Worm (Caenorhabditis elegans) whole organism, early embryonic: ENCODE data around the gene R09D1.14.
"Not testable (repeated sequence)": the region's sequence is repeated elsewhere in the genome, so short reads cannot be mapped to it uniquely, and the experiment has no call there.

Experiments
- B0310.2 ChIP-seq: sonication (generic microtip); optimal IDR thresholded peaks from 2 replicates; lab custom pipeline; 2016; ENCODE audit warnings: mild to moderate bottlenecking, missing genetic modification characterization, missing compliant biosample characterization
- F13C5.2 ChIP-seq: sonication (generic microtip); optimal IDR thresholded peaks from 2 replicates; lab custom pipeline; 2017; ENCODE audit warnings: mild to moderate bottlenecking, missing genetic modification characterization, inconsistent platforms, missing compliant biosample characterization
- aly-1 ChIP-seq: sonication (generic microtip); optimal IDR thresholded peaks from 2 replicates; lab custom pipeline; 2016; ENCODE audit warnings: missing genetic modification characterization, missing compliant biosample characterization
- ama-1 ChIP-seq: fragments of 150-350 bp; optimal IDR thresholded peaks from 2 replicates; lab custom pipeline; 2014
- ceh-13 ChIP-seq: fragments of 200-800 bp; sonication (Bioruptor generic); optimal IDR thresholded peaks from 2 replicates; lab custom pipeline; 2018; ENCODE audit warnings: mild to moderate bottlenecking, missing genetic modification characterization, missing compliant biosample characterization
- ceh-36 ChIP-seq: sonication (generic microtip); optimal IDR thresholded peaks from 2 replicates; lab custom pipeline; 2016; ENCODE audit warnings: missing genetic modification characterization, inconsistent platforms, missing compliant biosample characterization
- ets-7 ChIP-seq: sonication (generic microtip); optimal IDR thresholded peaks from 2 replicates; lab custom pipeline; 2016; ENCODE audit warnings: missing genotype, missing genetic modification characterization, missing compliant biosample characterization
- flt-1 ChIP-seq: fragments of 200-800 bp; sonication (Bioruptor generic); IDR thresholded peaks from 2 replicates; pipeline ENCODE4 v1.3.6; 2022; ENCODE audit warnings: missing genetic modification characterization, missing compliant biosample characterization
- hmbx-1 ChIP-seq: sonication (generic microtip); optimal IDR thresholded peaks from 2 replicates; lab custom pipeline; 2016; ENCODE audit warnings: mild to moderate bottlenecking, missing genetic modification characterization, missing compliant biosample characterization
- hmg-4 ChIP-seq: fragments of 200-800 bp; sonication (Bioruptor generic); optimal IDR thresholded peaks from 2 replicates; lab custom pipeline; 2018; ENCODE audit warnings: mild to moderate bottlenecking, missing genetic modification characterization, missing compliant biosample characterization
- hnd-1 ChIP-seq: sonication (generic microtip); optimal IDR thresholded peaks from 2 replicates; lab custom pipeline; 2016; ENCODE audit warnings: missing genetic modification characterization, missing compliant biosample characterization
- pes-1 ChIP-seq: fragments of 200-800 bp; sonication (Bioruptor generic); IDR thresholded peaks from 2 replicates; pipeline ENCODE4 v1.3.6; 2022; ENCODE audit warnings: missing genetic modification reagents, missing genetic modification characterization, missing compliant biosample characterization
- scrt-1 ChIP-seq: fragments of 200-800 bp; sonication (Bioruptor generic); IDR thresholded peaks from 2 replicates; pipeline ENCODE4 v1.3.6; 2022; ENCODE audit warnings: missing genetic modification characterization, missing compliant biosample characterization
- sea-1 ChIP-seq: fragments of 200-800 bp; sonication (Bioruptor generic); conservative IDR thresholded peaks from 2 replicates; pipeline ENCODE4 v1.3.6; 2022; ENCODE audit warnings: missing genetic modification characterization, missing compliant biosample characterization
- tbx-11 ChIP-seq: fragments of 200-800 bp; sonication (Bioruptor generic); IDR thresholded peaks from 2 replicates; pipeline ENCODE4 v1.3.6; 2022; ENCODE audit warnings: missing genetic modification characterization, missing compliant biosample characterization
- tbx-37 ChIP-seq: fragments of 200-800 bp; sonication (Bioruptor generic); conservative IDR thresholded peaks from 2 replicates; pipeline ENCODE4 v1.3.6; 2022; ENCODE audit warnings: missing genetic modification reagents, missing genetic modification characterization, missing compliant biosample characterization
- tra-4 ChIP-seq: sonication (generic microtip); optimal IDR thresholded peaks from 2 replicates; lab custom pipeline; 2017; ENCODE audit warnings: missing genetic modification characterization, missing compliant biosample characterization

The R09D1.14 gene

ce11 chrII:9466095-9466494 is 6.7 kb upstream of the R09D1.14 start, which contains the start of gene chil-22:
TSS of gene chil-22 (minus strand) at chrII:9466195.
- no peak for TF ChIP-seq ama-1 (lab: Kevin White, UChicago)
- no peak for TF ChIP-seq ceh-13 (GFP tag; lab: Kevin White, UChicago)
- no peak for TF ChIP-seq tbx-37 (GFP tag; lab: Robert Waterston, UW)
- TF ChIP-seq tbx-11 (GFP tag; lab: Robert Waterston, UW) = no peak
- TF ChIP-seq aly-1 (tag; lab: Kevin White, UChicago) = no peak
- no peak for TF ChIP-seq B0310.2 (tag; lab: Kevin White, UChicago)
- no peak for TF ChIP-seq hmbx-1 (tag; lab: Kevin White, UChicago)
- TF ChIP-seq ceh-36 (tag; lab: Kevin White, UChicago) = no peak
- no peak for TF ChIP-seq sea-1 (GFP tag; lab: Robert Waterston, UW)
- TF ChIP-seq pes-1 (GFP tag; lab: Robert Waterston, UW) = no peak
- TF ChIP-seq flt-1 = no peak
- no peak for TF ChIP-seq tra-4 (tag; lab: Kevin White, UChicago)
- TF ChIP-seq ets-7 (tag; lab: Kevin White, UChicago) = no peak
- TF ChIP-seq F13C5.2 (tag; lab: Kevin White, UChicago) = no peak
- TF ChIP-seq scrt-1 (GFP tag; lab: Robert Waterston, UW) = no peak
- TF ChIP-seq hmg-4 (GFP tag; lab: Kevin White, UChicago) = no peak

- TF ChIP-seq tra-4 (tag; lab: Kevin White, UChicago); ama-1 (lab: Kevin White, UChicago); scrt-1 (GFP tag; lab: Robert Waterston, UW): not testable (repeated sequence)
These were observed 2.5 kb upstream of the R09D1.14 start, which contains the start of gene chil-21 for ce11 chrII:9461881-9462280. TSS of gene chil-21 (minus strand) at chrII:9461981.

- TF ChIP-seq sea-1 (GFP tag; lab: Robert Waterston, UW) (no peak), ama-1 (lab: Kevin White, UChicago) (no peak), F13C5.2 (tag; lab: Kevin White, UChicago) (no peak), hmg-4 (GFP tag; lab: Kevin White, UChicago) (no peak), pes-1 (GFP tag; lab: Robert Waterston, UW) (no peak), flt-1 (no peak), ceh-13 (GFP tag; lab: Kevin White, UChicago) (no peak), tra-4 (tag; lab: Kevin White, UChicago) (no peak), hmbx-1 (tag; lab: Kevin White, UChicago) (no peak), B0310.2 (tag; lab: Kevin White, UChicago) (no peak), scrt-1 (GFP tag; lab: Robert Waterston, UW) (no peak), aly-1 (tag; lab: Kevin White, UChicago) (no peak), tbx-37 (GFP tag; lab: Robert Waterston, UW) (no peak), ets-7 (tag; lab: Kevin White, UChicago) (no peak)
These were observed 5.1 kb downstream of the R09D1.14 start, which contains the start of gene chil-19 for ce11 chrII:9454304-9454703. TSS of gene chil-19 (minus strand) at chrII:9454404.

DNA sequence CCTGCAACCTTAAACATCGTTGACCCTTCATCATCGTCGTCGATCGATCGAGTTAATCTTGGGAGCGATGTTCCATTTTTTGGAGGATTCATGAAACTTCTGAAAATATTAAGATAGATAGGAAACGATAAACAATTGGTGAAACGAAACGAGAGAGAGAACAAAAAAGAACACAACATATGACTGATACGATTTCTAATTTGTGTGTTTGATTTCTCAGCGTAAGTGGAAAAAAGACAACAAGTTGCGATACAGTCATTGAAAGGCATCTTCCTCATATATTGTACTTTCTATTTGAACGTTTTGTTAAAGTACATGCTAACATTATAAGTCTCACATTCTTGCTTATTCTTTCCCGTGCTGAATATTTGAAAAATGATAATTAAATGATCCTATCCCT is 7.2 kb downstream of the R09D1.14 start, which contains the start of gene R09D1.12:
Gene R09D1.12, minus strand, starts transcription at position 101 of the 400 bp plus-strand sequence.
- TF ChIP-seq tbx-37 (GFP tag; lab: Robert Waterston, UW); tra-4 (tag; lab: Kevin White, UChicago); aly-1 (tag; lab: Kevin White, UChicago): not testable (repeated sequence)

DNA sequence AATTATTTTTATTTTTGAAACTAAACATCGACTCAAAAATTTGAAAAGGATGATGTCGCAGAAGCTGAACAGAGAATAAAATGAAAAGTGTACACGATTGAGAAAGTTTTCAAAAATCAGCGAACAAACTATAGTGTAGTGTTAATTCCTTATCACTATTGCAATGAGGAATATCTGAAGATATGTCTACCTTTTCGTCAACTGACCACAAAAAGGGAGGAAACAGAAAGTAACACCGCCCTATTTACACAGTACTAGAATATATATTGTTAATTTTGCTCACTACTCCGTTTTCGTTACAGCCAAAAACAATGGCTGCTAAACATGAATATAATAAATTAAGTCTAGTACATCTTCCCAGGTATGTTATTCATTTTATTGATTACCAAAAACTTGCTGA is 11.4 kb downstream of the R09D1.14 start, which contains the start of gene chil-18:
Gene chil-18, plus strand, starts transcription at position 301 of the 400 bp plus-strand sequence.
- TF ChIP-seq tbx-37 (GFP tag; lab: Robert Waterston, UW) = no peak

- no peak for TF ChIP-seq ceh-13 (GFP tag; lab: Kevin White, UChicago)
- TF ChIP-seq flt-1 = no peak
- no peak for TF ChIP-seq tra-4 (tag; lab: Kevin White, UChicago)
- no peak for TF ChIP-seq tbx-11 (GFP tag; lab: Robert Waterston, UW)
These were observed 14.0 kb downstream of the R09D1.14 start, which contains the start of gene R09D1.13 for ce11 chrII:9445368-9445767. TSS of gene R09D1.13 (minus strand) at chrII:9445468.

ce11 chrII:9443522-9443921 is 15.8 kb downstream of the R09D1.14 start, which contains the start of gene chil-15:
TSS of gene chil-15 (minus strand) at chrII:9443622.
- TF ChIP-seq hnd-1 (tag; lab: Kevin White, UChicago) (no peak), pes-1 (GFP tag; lab: Robert Waterston, UW) (no peak), ama-1 (lab: Kevin White, UChicago) (no peak), tbx-11 (GFP tag; lab: Robert Waterston, UW) (no peak), hmbx-1 (tag; lab: Kevin White, UChicago) (no peak), hmg-4 (GFP tag; lab: Kevin White, UChicago) (no peak), ceh-36 (tag; lab: Kevin White, UChicago) (no peak), scrt-1 (GFP tag; lab: Robert Waterston, UW) (no peak), aly-1 (tag; lab: Kevin White, UChicago) (no peak), ets-7 (tag; lab: Kevin White, UChicago) (no peak), sea-1 (GFP tag; lab: Robert Waterston, UW) (no peak), tra-4 (tag; lab: Kevin White, UChicago) (no peak), flt-1 (no peak), B0310.2 (tag; lab: Kevin White, UChicago) (no peak)

ce11 chrII:9441838-9442237 is 17.5 kb downstream of the R09D1.14 start, which contains the start of gene chil-16:
TSS of gene chil-16 (minus strand) at chrII:9441938.
- no peak for TF ChIP-seq ceh-36 (tag; lab: Kevin White, UChicago)
- TF ChIP-seq scrt-1 (GFP tag; lab: Robert Waterston, UW) = no peak
- TF ChIP-seq ceh-13 (GFP tag; lab: Kevin White, UChicago) = no peak
- no peak for TF ChIP-seq hmbx-1 (tag; lab: Kevin White, UChicago)
- no peak for TF ChIP-seq tbx-11 (GFP tag; lab: Robert Waterston, UW)
- no peak for TF ChIP-seq pes-1 (GFP tag; lab: Robert Waterston, UW)
- no peak for TF ChIP-seq B0310.2 (tag; lab: Kevin White, UChicago)
